Worm (Caenorhabditis elegans) whole organism, young adult: Measurements from ENCODE around the gene T25G12.6.

Experiments used
- attf-3 ChIP-seq: fragments of 200-800 bp; sonication (Bioruptor generic); conservative IDR thresholded peaks from 2 replicates; pipeline ENCODE4 v1.3.6; 2022; ENCODE audit warnings: missing genetic modification reagents, missing genetic modification characterization, missing compliant biosample characterization
- lin-35 ChIP-seq, 3 experiments: fragments of 150-350 bp in 2 of 3; sonication (generic microtip) in 1 of 3; optimal IDR thresholded peaks; 2 replicates each; lab custom pipeline; 2014 to 2018; ENCODE audit warnings: missing biosample characterization in 3 of 3, missing genetic modification characterization in 3 of 3, missing genetic modification reagents in 3 of 3
- nhr-120 ChIP-seq: fragments of 200-800 bp; sonication (Bioruptor generic); IDR thresholded peaks from 2 replicates; pipeline ENCODE4 v1.3.6; 2022; ENCODE audit warnings: missing genetic modification characterization, missing compliant biosample characterization
- ztf-18 ChIP-seq: sonication (generic microtip); optimal IDR thresholded peaks from 2 replicates; lab custom pipeline; 2016; ENCODE audit warnings: missing genotype, mild to moderate bottlenecking, missing genetic modification characterization, missing compliant biosample characterization

DNA sequence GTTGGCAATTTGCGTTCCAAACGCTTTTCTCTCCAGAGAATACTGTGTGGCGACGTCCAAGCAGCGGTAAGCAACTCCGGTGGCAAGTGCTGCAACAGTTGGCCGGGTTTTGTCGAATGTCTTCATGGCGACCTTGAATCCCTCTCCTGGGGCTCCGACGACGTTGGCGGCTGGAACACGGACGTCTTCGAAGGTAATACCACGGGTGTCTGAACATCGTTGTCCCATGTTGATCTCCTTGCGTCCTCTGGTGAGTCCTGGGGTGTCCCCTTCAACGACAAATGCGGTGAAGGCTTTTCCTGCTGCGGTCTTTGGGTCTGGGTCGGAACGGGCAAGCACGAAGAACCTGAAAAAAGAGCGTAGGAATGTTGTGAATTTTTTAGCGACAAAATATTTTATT, 14.3 kb downstream of the T25G12.6 start:
- TF ChIP-seq attf-3 (GFP tag; lab: Robert Waterston, UW) = no peak
- TF ChIP-seq nhr-120 (GFP tag; lab: Robert Waterston, UW) = no peak
- no peak for TF ChIP-seq lin-35 (GFP tag; optimal IDR thresholded peaks at IDR 0.05; lab: Kevin White, UChicago)
- no peak for TF ChIP-seq ztf-18 (tag; lab: Kevin White, UChicago)
